Worm (Caenorhabditis elegans): ENCODE measurements around the gene nhr-130.
A peak's percentile ranks its signal among the peaks of the same experiment; 100 is the strongest.

Gene nhr-130

ce11 chrV:449685-450084 lies 33.5 kb downstream of the nhr-130 start, which contains the start of gene M02H5.8:
Gene M02H5.8, plus strand, starts transcription at chrV:449981.
- peak; percentile 57 for TF ChIP-seq elt-2 (tag; optimal IDR thresholded peaks at IDR 0.05)
- no peak for TF ChIP-seq ztf-4 (tag; optimal IDR thresholded peaks at IDR 0.05)
- peak; percentile 47 for TF ChIP-seq pqm-1 (tag; optimal IDR thresholded peaks at IDR 0.05)

- TF ChIP-seq nhr-11 (tag; optimal IDR thresholded peaks at IDR 0.05), result no peak
- TF ChIP-seq aly-2 (tag; optimal IDR thresholded peaks at IDR 0.05), result no peak
- TF ChIP-seq nhr-77 (tag; optimal IDR thresholded peaks at IDR 0.05), result no peak
- no peak for TF ChIP-seq lin-39 (tag; optimal IDR thresholded peaks at IDR 0.05)
These were observed 34.0 kb downstream of the nhr-130 start, which contains the start of gene srh-35 for ce11 chrV:449130-449529. Gene srh-35, minus strand, starts transcription at chrV:449230.

- no peak for TF ChIP-seq ztf-4 (tag; optimal IDR thresholded peaks at IDR 0.05)
- no peak for TF ChIP-seq ZK546.5 (tag; optimal IDR thresholded peaks at IDR 0.05)
- TF ChIP-seq ama-1 (optimal IDR thresholded peaks at IDR 0.05), result no peak
- TF ChIP-seq fkh-2 (tag; optimal IDR thresholded peaks at IDR 0.05), result no peak
- TF ChIP-seq ztf-11 (tag; optimal IDR thresholded peaks at IDR 0.05), result no peak
- TF ChIP-seq skn-1 (tag; optimal IDR thresholded peaks at IDR 0.05), result no peak
- no peak for TF ChIP-seq egl-5 (tag; optimal IDR thresholded peaks at IDR 0.05)
- TF ChIP-seq zag-1 (tag; optimal IDR thresholded peaks at IDR 0.05), result no peak
- TF ChIP-seq jun-1 (tag; optimal IDR thresholded peaks at IDR 0.05), result no peak
- TF ChIP-seq elt-1 (tag; optimal IDR thresholded peaks at IDR 0.05), result no peak
- TF ChIP-seq ceh-16 (tag; optimal IDR thresholded peaks at IDR 0.05), result no peak
- TF ChIP-seq pha-4 (tag; optimal IDR thresholded peaks at IDR 0.05), result no peak
- no peak for TF ChIP-seq ceh-82 (tag; optimal IDR thresholded peaks at IDR 0.05)
These were observed 36.2 kb downstream of the nhr-130 start for ce11 chrV:446988-447387.

- no peak for TF ChIP-seq nhr-77 (tag; optimal IDR thresholded peaks at IDR 0.05)
These were observed 36.6 kb downstream of the nhr-130 start, which contains the start of gene srh-34 for ce11 chrV:446574-446973. Gene srh-34, minus strand, starts transcription at chrV:446674.

ce11 chrV:443193-443592 lies 39.9 kb downstream of the nhr-130 start, which contains the start of gene srh-33:
Gene srh-33, minus strand, starts transcription at chrV:443293.
- TF ChIP-seq elt-1 (tag; optimal IDR thresholded peaks at IDR 0.05) (no peak), nhr-76 (tag; optimal IDR thresholded peaks at IDR 0.05) (no peak), nhr-23 (tag; optimal IDR thresholded peaks at IDR 0.05) (no peak), egl-5 (tag; optimal IDR thresholded peaks at IDR 0.05) (no peak), elt-2 (tag; optimal IDR thresholded peaks at IDR 0.05) (no peak)

ce11 chrV:440923-441322 lies 42.2 kb downstream of the nhr-130 start, which contains the start of gene B0554.7:
Gene B0554.7, minus strand, starts transcription at chrV:441023.
- TF ChIP-seq pqm-1 (tag; optimal IDR thresholded peaks at IDR 0.05), result no peak
- TF ChIP-seq tbx-2 (tag; optimal IDR thresholded peaks at IDR 0.05), result no peak
- no peak for TF ChIP-seq fos-1 (tag; optimal IDR thresholded peaks at IDR 0.05)
- TF ChIP-seq daf-12 (tag; optimal IDR thresholded peaks at IDR 0.05), result no peak
- TF ChIP-seq sea-2 (GFP tag; optimal IDR thresholded peaks at IDR 0.05), result no peak
- no peak for TF ChIP-seq egl-27 (tag; optimal IDR thresholded peaks at IDR 0.05)
- TF ChIP-seq nhr-237 (tag; optimal IDR thresholded peaks at IDR 0.05), result no peak
- no peak for TF ChIP-seq elt-3 (tag; optimal IDR thresholded peaks at IDR 0.05)
- TF ChIP-seq eor-1 (tag; optimal IDR thresholded peaks at IDR 0.05), result no peak
- no peak for TF ChIP-seq R02D3.7 (tag; optimal IDR thresholded peaks at IDR 0.05)
- TF ChIP-seq ztf-4 (tag; optimal IDR thresholded peaks at IDR 0.05), result no peak
- no peak for TF ChIP-seq zag-1 (tag; optimal IDR thresholded peaks at IDR 0.05)

- no peak for TF ChIP-seq daf-12 (tag; optimal IDR thresholded peaks at IDR 0.05)
- no peak for TF ChIP-seq pha-4 (tag; optimal IDR thresholded peaks at IDR 0.05)
- no peak for TF ChIP-seq unc-62 (GFP tag; optimal IDR thresholded peaks at IDR 0.05)
- TF ChIP-seq egl-5 (tag; optimal IDR thresholded peaks at IDR 0.05), result no peak
- TF ChIP-seq pqm-1 (tag; optimal IDR thresholded peaks at IDR 0.05), result no peak
- no peak for TF ChIP-seq ama-1 (optimal IDR thresholded peaks at IDR 0.05)
- no peak for TF ChIP-seq nhr-28 (tag; optimal IDR thresholded peaks at IDR 0.05)
- no peak for TF ChIP-seq lsy-12 (tag; optimal IDR thresholded peaks at IDR 0.05)
- TF ChIP-seq jun-1 (tag; optimal IDR thresholded peaks at IDR 0.05), result no peak
- TF ChIP-seq ceh-82 (tag; optimal IDR thresholded peaks at IDR 0.05), result no peak
- TF ChIP-seq zag-1 (tag; optimal IDR thresholded peaks at IDR 0.05), result no peak
These were observed 43.9 kb downstream of the nhr-130 start for ce11 chrV:439183-439749.

Measured in whole organism, L3 larva.